Fruit fly (Drosophila melanogaster) whole organism, embryonic: ENCODE results near the gene CG46412.

Source experiments
- CG4820 ChIP-seq: fragments of 200-800 bp; sonication (Bioruptor generic); optimal IDR thresholded peaks from 3 replicates; lab custom pipeline; 2016; ENCODE audit warnings: missing biosample characterization, missing genetic modification characterization
- MBD-R2 ChIP-seq: fragments of 200-800 bp; sonication (Bioruptor generic); IDR thresholded peaks from 2 replicates; pipeline ENCODE4 v1.3.6; 2022; ENCODE audit warnings: missing biosample characterization, missing genetic modification characterization
- twi ChIP-seq: fragments of 200-800 bp; optimal IDR thresholded peaks from 2 replicates; lab custom pipeline; 2019; ENCODE audit warnings: missing biosample characterization, mild to moderate bottlenecking, missing genetic modification characterization, moderate library complexity
- wor ChIP-seq: fragments of 200-800 bp; sonication (Bioruptor generic); IDR thresholded peaks from 2 replicates; pipeline ENCODE4 v1.3.6; 2022; ENCODE audit warnings: missing biosample characterization, missing genetic modification characterization

- TF ChIP-seq MBD-R2 (GFP tag; lab: Robert Waterston, UW) (no peak), twi (tag; lab: Kevin White, UChicago) (no peak), wor (GFP tag; lab: Robert Waterston, UW) (no peak), CG4820 (GFP tag; lab: Kevin White, UChicago) (no peak)
Measured at dm6 chr3L:11556637-11557036, 7.2 kb downstream of the CG46412 start.
